Worm (Caenorhabditis elegans) whole organism, early embryonic: Measurements from ENCODE around the gene srd-4.

Experiments
- B0310.2 ChIP-seq: sonication (generic microtip); optimal IDR thresholded peaks from 2 replicates; lab custom pipeline; 2016; ENCODE audit warnings: mild to moderate bottlenecking, missing genetic modification characterization, missing compliant biosample characterization
- F13C5.2 ChIP-seq: sonication (generic microtip); optimal IDR thresholded peaks from 2 replicates; lab custom pipeline; 2017; ENCODE audit warnings: mild to moderate bottlenecking, missing genetic modification characterization, inconsistent platforms, missing compliant biosample characterization
- aly-1 ChIP-seq: sonication (generic microtip); optimal IDR thresholded peaks from 2 replicates; lab custom pipeline; 2016; ENCODE audit warnings: missing genetic modification characterization, missing compliant biosample characterization
- ama-1 ChIP-seq: fragments of 150-350 bp; optimal IDR thresholded peaks from 2 replicates; lab custom pipeline; 2014
- ceh-13 ChIP-seq: fragments of 200-800 bp; sonication (Bioruptor generic); optimal IDR thresholded peaks from 2 replicates; lab custom pipeline; 2018; ENCODE audit warnings: mild to moderate bottlenecking, missing genetic modification characterization, missing compliant biosample characterization
- ceh-36 ChIP-seq: sonication (generic microtip); optimal IDR thresholded peaks from 2 replicates; lab custom pipeline; 2016; ENCODE audit warnings: missing genetic modification characterization, inconsistent platforms, missing compliant biosample characterization
- ets-7 ChIP-seq: sonication (generic microtip); optimal IDR thresholded peaks from 2 replicates; lab custom pipeline; 2016; ENCODE audit warnings: missing genotype, missing genetic modification characterization, missing compliant biosample characterization
- flt-1 ChIP-seq: fragments of 200-800 bp; sonication (Bioruptor generic); IDR thresholded peaks from 2 replicates; pipeline ENCODE4 v1.3.6; 2022; ENCODE audit warnings: missing genetic modification characterization, missing compliant biosample characterization
- hmbx-1 ChIP-seq: sonication (generic microtip); optimal IDR thresholded peaks from 2 replicates; lab custom pipeline; 2016; ENCODE audit warnings: mild to moderate bottlenecking, missing genetic modification characterization, missing compliant biosample characterization
- hmg-4 ChIP-seq: fragments of 200-800 bp; sonication (Bioruptor generic); optimal IDR thresholded peaks from 2 replicates; lab custom pipeline; 2018; ENCODE audit warnings: mild to moderate bottlenecking, missing genetic modification characterization, missing compliant biosample characterization
- hnd-1 ChIP-seq: sonication (generic microtip); optimal IDR thresholded peaks from 2 replicates; lab custom pipeline; 2016; ENCODE audit warnings: missing genetic modification characterization, missing compliant biosample characterization
- pes-1 ChIP-seq: fragments of 200-800 bp; sonication (Bioruptor generic); IDR thresholded peaks from 2 replicates; pipeline ENCODE4 v1.3.6; 2022; ENCODE audit warnings: missing genetic modification reagents, missing genetic modification characterization, missing compliant biosample characterization
- scrt-1 ChIP-seq: fragments of 200-800 bp; sonication (Bioruptor generic); IDR thresholded peaks from 2 replicates; pipeline ENCODE4 v1.3.6; 2022; ENCODE audit warnings: missing genetic modification characterization, missing compliant biosample characterization
- sea-1 ChIP-seq: fragments of 200-800 bp; sonication (Bioruptor generic); conservative IDR thresholded peaks from 2 replicates; pipeline ENCODE4 v1.3.6; 2022; ENCODE audit warnings: missing genetic modification characterization, missing compliant biosample characterization
- tbx-11 ChIP-seq: fragments of 200-800 bp; sonication (Bioruptor generic); IDR thresholded peaks from 2 replicates; pipeline ENCODE4 v1.3.6; 2022; ENCODE audit warnings: missing genetic modification characterization, missing compliant biosample characterization
- tbx-37 ChIP-seq: fragments of 200-800 bp; sonication (Bioruptor generic); conservative IDR thresholded peaks from 2 replicates; pipeline ENCODE4 v1.3.6; 2022; ENCODE audit warnings: missing genetic modification reagents, missing genetic modification characterization, missing compliant biosample characterization
- tra-4 ChIP-seq: sonication (generic microtip); optimal IDR thresholded peaks from 2 replicates; lab custom pipeline; 2017; ENCODE audit warnings: missing genetic modification characterization, missing compliant biosample characterization

srd-4 gene

ce11 chrV:12209951-12210350 is 25.2 kb downstream of the srd-4 start:
- TF ChIP-seq B0310.2 (tag; lab: Kevin White, UChicago) (no peak), scrt-1 (GFP tag; lab: Robert Waterston, UW) (no peak), F13C5.2 (tag; lab: Kevin White, UChicago) (no peak), aly-1 (tag; lab: Kevin White, UChicago) (no peak), sea-1 (no peak), ceh-36 (tag; lab: Kevin White, UChicago) (no peak), tbx-37 (GFP tag; lab: Robert Waterston, UW) (no peak), pes-1 (no peak), flt-1 (GFP tag; lab: Robert Waterston, UW) (no peak), hmbx-1 (tag; lab: Kevin White, UChicago) (no peak), hmg-4 (GFP tag; lab: Kevin White, UChicago) (no peak), ceh-13 (no peak), tra-4 (tag; lab: Kevin White, UChicago) (no peak)

- TF ChIP-seq scrt-1 (GFP tag; lab: Robert Waterston, UW) (no peak), hmbx-1 (tag; lab: Kevin White, UChicago) (no peak), pes-1 (no peak), ama-1 (lab: Kevin White, UChicago) (no peak), F13C5.2 (tag; lab: Kevin White, UChicago) (no peak), ets-7 (no peak), sea-1 (no peak), aly-1 (tag; lab: Kevin White, UChicago) (no peak), ceh-13 (no peak), ceh-36 (tag; lab: Kevin White, UChicago) (no peak), tbx-11 (GFP tag; lab: Robert Waterston, UW) (no peak), B0310.2 (tag; lab: Kevin White, UChicago) (no peak), tra-4 (tag; lab: Kevin White, UChicago) (no peak), hnd-1 (tag; lab: Kevin White, UChicago) (no peak), flt-1 (GFP tag; lab: Robert Waterston, UW) (no peak), tbx-37 (GFP tag; lab: Robert Waterston, UW) (no peak), hmg-4 (GFP tag; lab: Kevin White, UChicago) (no peak)
These were observed 26.3 kb downstream of the srd-4 start for ce11 chrV:12211090-12211489.

DNA sequence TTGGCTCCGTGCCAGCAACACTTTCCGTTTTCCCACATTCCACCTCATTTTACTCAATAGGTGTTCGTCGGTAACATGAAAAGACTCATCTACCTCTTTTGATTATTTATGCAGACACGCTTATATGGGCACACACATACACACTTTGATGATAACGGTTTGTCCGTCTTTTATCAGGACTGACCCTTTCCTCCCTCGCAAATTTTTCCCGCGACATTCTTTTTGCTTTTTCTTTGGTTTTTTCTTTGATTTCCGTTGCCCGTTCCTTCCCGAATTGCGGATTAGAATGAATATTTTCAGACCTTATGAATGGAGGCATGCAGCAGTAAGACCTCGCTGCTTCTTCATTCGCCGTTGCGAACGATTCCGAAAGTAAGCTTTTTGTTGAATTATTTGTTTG is 28.3 kb downstream of the srd-4 start, which contains the start of gene vab-8:
Gene vab-8, plus strand, starts transcription at position 301 of the 400 bp plus-strand sequence.
- no peak for TF ChIP-seq pes-1

DNA sequence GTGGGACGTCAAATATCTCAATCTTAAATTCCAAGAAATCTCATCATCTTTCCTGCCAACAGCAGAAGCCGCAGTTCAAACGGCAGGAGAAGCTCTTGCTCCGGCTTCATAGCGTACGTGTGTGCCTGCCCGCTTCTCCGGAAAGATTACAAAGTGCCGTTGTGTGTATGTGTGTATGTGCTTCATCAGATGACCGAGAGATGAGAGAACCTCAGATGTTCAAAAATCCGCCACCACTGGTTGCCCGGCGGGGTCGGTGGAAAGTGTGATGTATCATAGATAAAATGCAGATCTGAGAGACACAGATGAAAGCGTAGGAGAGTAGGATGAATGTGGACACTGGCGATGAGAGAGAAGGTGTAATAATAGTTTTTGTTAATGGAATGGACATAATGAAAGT is 48.7 kb downstream of the srd-4 start:
- no peak for TF ChIP-seq ceh-36 (tag; lab: Kevin White, UChicago)
- no peak for TF ChIP-seq sea-1
- no peak for TF ChIP-seq hmbx-1 (tag; lab: Kevin White, UChicago)

DNA sequence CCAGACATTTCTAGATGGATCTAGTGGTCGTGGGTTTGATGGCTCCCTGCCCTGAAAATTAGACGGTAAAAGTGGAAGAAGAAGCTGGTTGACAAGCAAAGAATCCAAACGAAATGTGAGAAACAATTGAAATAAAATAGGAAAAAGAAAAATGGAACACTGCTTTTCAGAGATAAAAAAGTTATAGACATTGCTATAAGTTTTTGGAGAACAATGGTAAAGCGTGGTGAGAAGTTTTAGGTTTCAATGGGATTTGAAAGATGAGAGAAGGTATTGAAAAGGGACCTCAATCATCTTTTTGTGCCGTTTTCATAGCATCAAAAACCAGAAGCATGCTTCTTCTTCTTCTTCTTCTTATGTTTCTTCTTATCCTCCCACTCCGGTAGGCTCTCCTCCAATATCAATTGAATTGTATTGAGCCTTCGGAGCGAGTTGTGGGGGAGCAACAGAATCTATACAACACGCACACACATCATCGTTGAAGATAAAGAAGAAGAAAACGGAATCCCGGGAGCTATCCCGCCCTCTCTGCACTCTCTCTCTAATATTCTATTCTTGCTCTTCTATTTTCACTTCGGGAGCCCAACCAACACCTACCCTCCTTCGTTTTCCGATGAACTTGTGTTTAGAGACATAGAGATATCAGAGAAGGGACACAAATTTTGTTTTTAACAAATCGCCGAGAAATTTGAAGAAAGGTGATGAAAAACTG is 49.7 kb downstream of the srd-4 start, which contains the start of gene myo-3:
Gene myo-3, minus strand, starts transcription at position 51 of the 712 bp plus-strand sequence.
- TF ChIP-seq F13C5.2 (tag; lab: Kevin White, UChicago) (no peak), ceh-36 (tag; lab: Kevin White, UChicago) (no peak), ceh-13 (no peak), sea-1 (no peak), scrt-1 (GFP tag; lab: Robert Waterston, UW) (no peak), hmbx-1 (tag; lab: Kevin White, UChicago) (no peak), pes-1 (no peak), tra-4 (tag; lab: Kevin White, UChicago) (no peak), hmg-4 (GFP tag; lab: Kevin White, UChicago) (no peak), ama-1 (lab: Kevin White, UChicago) (no peak), B0310.2 (tag; lab: Kevin White, UChicago) (no peak), flt-1 (GFP tag; lab: Robert Waterston, UW) (no peak), tbx-37 (GFP tag; lab: Robert Waterston, UW) (no peak), tbx-11 (GFP tag; lab: Robert Waterston, UW) (no peak), aly-1 (tag; lab: Kevin White, UChicago) (no peak), hnd-1 (tag; lab: Kevin White, UChicago) (no peak), ets-7 (no peak)

DNA sequence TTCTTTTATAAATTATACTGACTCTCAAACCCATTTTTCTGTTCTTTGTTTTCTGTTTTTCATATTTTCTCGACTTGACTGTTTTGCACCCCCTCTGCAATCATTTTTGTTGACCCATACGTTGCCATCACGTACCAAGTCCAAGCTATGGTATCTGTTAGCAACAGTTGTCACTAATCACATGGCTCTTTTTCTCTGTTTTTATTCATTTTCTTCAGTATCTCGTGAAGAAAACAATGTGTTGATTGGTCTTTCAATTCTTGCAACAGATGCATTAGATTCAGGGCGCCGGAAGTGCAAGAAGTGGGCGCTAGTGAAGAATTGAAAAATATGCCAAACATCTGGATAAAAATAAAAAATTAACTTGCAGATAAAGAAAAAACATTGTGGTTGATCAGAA is 50.8 kb downstream of the srd-4 start:
- TF ChIP-seq scrt-1 (GFP tag; lab: Robert Waterston, UW) (no peak), ceh-13 (no peak), B0310.2 (tag; lab: Kevin White, UChicago) (no peak), hmg-4 (GFP tag; lab: Kevin White, UChicago) (no peak), aly-1 (tag; lab: Kevin White, UChicago) (no peak), tbx-37 (GFP tag; lab: Robert Waterston, UW) (no peak), tra-4 (tag; lab: Kevin White, UChicago) (no peak), hnd-1 (tag; lab: Kevin White, UChicago) (no peak), ama-1 (lab: Kevin White, UChicago) (no peak), ceh-36 (tag; lab: Kevin White, UChicago) (no peak), pes-1 (no peak), tbx-11 (GFP tag; lab: Robert Waterston, UW) (no peak), ets-7 (no peak), sea-1 (no peak), F13C5.2 (tag; lab: Kevin White, UChicago) (no peak), hmbx-1 (tag; lab: Kevin White, UChicago) (no peak), flt-1 (GFP tag; lab: Robert Waterston, UW) (no peak)
